Worm (Caenorhabditis elegans) whole organism, mixed stage, embryonic: ENCODE measurements around the gene ykt-6.

Source experiments
- ces-1 ChIP-seq: fragments of 150-350 bp; optimal IDR thresholded peaks from 2 replicates; lab custom pipeline; 2014; ENCODE audit warnings: missing biosample characterization, missing genetic modification reagents, missing genetic modification characterization
- elt-1 ChIP-seq: sonication (generic microtip); optimal IDR thresholded peaks from 2 replicates; lab custom pipeline; 2017; ENCODE audit warnings: missing genetic modification characterization, mild to moderate bottlenecking, missing compliant biosample characterization, antibody characterized with exemption, moderate library complexity, borderline replicate concordance; ENCODE audit not compliant: insufficient read depth
- elt-3 ChIP-seq: fragments of 150-350 bp; optimal IDR thresholded peaks from 2 replicates; lab custom pipeline; 2014; ENCODE audit warnings: missing biosample characterization, missing genetic modification characterization
- ham-2 ChIP-seq: fragments of 200-800 bp; sonication (Bioruptor generic); optimal IDR thresholded peaks from 2 replicates; lab custom pipeline; 2018; ENCODE audit warnings: mild to moderate bottlenecking, missing genetic modification characterization, missing compliant biosample characterization
- nhr-237 ChIP-seq: fragments of 150-350 bp; optimal IDR thresholded peaks from 2 replicates; lab custom pipeline; 2014; ENCODE audit warnings: missing biosample characterization, missing genetic modification characterization
- pha-4 ChIP-seq: fragments of 150-350 bp; optimal IDR thresholded peaks from 2 replicates; lab custom pipeline; 2018; ENCODE audit warnings: missing biosample characterization, missing genetic modification reagents, missing genetic modification characterization
- snpc-4 ChIP-seq: fragments of 150-350 bp; optimal IDR thresholded peaks from 2 replicates; lab custom pipeline; 2014; ENCODE audit warnings: missing biosample characterization, missing genetic modification characterization

DNA sequence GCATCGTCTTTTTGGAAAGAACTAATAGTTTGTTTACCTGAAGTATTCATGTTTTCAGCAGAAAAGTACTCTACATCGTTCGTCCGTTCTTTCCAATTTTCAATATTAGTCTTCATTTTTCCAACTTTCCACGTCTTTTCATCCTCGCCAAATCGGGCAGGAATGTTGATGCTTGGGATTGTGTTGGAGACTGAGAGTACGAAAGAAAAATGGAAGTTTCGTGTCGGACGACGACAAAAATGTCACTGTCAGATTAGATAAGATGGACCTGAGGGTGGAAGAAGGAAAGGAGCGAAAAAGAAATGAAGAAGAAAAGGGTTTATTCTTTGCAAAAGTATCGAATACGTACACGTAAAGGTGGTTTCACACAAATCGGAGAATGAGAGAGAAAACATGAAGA, 10.6 kb upstream of the ykt-6 start:
- TF ChIP-seq nhr-237: no peak
- TF ChIP-seq elt-3 (tag; lab: Kevin White, UChicago): no peak
- TF ChIP-seq elt-1 (tag; lab: Kevin White, UChicago): no peak
- no peak for TF ChIP-seq snpc-4 (tag; lab: Kevin White, UChicago)
- no peak for TF ChIP-seq ces-1 (GFP tag; lab: Kevin White, UChicago)
- TF ChIP-seq pha-4 (tag; lab: Kevin White, UChicago): no peak
- TF ChIP-seq ham-2 (GFP tag; lab: Kevin White, UChicago): no peak
